Fruit fly (Drosophila melanogaster): Measurements from ENCODE around the gene CG42728.

DNA sequence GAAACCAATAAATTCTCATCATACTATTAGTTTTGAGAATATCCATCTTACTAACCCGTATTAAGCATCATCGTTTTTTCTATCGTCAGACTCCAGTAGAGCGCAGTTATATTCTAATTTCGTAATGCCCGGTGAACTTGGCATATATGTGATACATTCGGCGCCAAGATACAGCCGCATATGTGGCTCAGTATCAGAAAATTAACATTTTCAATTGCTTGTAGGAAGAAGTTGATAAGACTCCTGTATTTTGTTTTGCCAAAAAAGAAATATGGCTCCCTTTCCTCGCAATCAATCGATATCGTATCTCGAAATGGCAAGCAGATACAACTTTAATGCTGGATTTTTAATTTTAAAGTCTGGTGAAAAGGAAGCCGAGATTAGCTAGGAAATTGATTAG, 2.8 kb downstream of the CG42728 start, which contains the start of gene CG33986:
- TF ChIP-seq Eip75B (GFP tag; optimal IDR thresholded peaks at IDR 0.05) (no peak), Hr39 (GFP tag; optimal IDR thresholded peaks at IDR 0.05) (no peak), CG3032 (tag; optimal IDR thresholded peaks at IDR 0.05) (no peak), CG11294 (GFP tag; IDR thresholded peaks at IDR 0.05) (no peak), Gug (GFP tag; IDR thresholded peaks at IDR 0.05) (no peak)
